Worm (Caenorhabditis elegans) whole organism, early embryonic: ENCODE measurements around the gene nhr-51.
A peak's percentile ranks its signal among the peaks of the same experiment; 100 is the strongest.

Experiments used
- B0310.2 ChIP-seq: sonication (generic microtip); optimal IDR thresholded peaks from 2 replicates; lab custom pipeline; 2016; ENCODE audit warnings: mild to moderate bottlenecking, missing genetic modification characterization, missing compliant biosample characterization
- F13C5.2 ChIP-seq: sonication (generic microtip); optimal IDR thresholded peaks from 2 replicates; lab custom pipeline; 2017; ENCODE audit warnings: mild to moderate bottlenecking, missing genetic modification characterization, inconsistent platforms, missing compliant biosample characterization
- aly-1 ChIP-seq: sonication (generic microtip); optimal IDR thresholded peaks from 2 replicates; lab custom pipeline; 2016; ENCODE audit warnings: missing genetic modification characterization, missing compliant biosample characterization
- ama-1 ChIP-seq: fragments of 150-350 bp; optimal IDR thresholded peaks from 2 replicates; lab custom pipeline; 2014
- ceh-13 ChIP-seq: fragments of 200-800 bp; sonication (Bioruptor generic); optimal IDR thresholded peaks from 2 replicates; lab custom pipeline; 2018; ENCODE audit warnings: mild to moderate bottlenecking, missing genetic modification characterization, missing compliant biosample characterization
- ceh-36 ChIP-seq: sonication (generic microtip); optimal IDR thresholded peaks from 2 replicates; lab custom pipeline; 2016; ENCODE audit warnings: missing genetic modification characterization, inconsistent platforms, missing compliant biosample characterization
- ets-7 ChIP-seq: sonication (generic microtip); optimal IDR thresholded peaks from 2 replicates; lab custom pipeline; 2016; ENCODE audit warnings: missing genotype, missing genetic modification characterization, missing compliant biosample characterization
- flt-1 ChIP-seq: fragments of 200-800 bp; sonication (Bioruptor generic); IDR thresholded peaks from 2 replicates; pipeline ENCODE4 v1.3.6; 2022; ENCODE audit warnings: missing genetic modification characterization, missing compliant biosample characterization
- hmbx-1 ChIP-seq: sonication (generic microtip); optimal IDR thresholded peaks from 2 replicates; lab custom pipeline; 2016; ENCODE audit warnings: mild to moderate bottlenecking, missing genetic modification characterization, missing compliant biosample characterization
- hmg-4 ChIP-seq: fragments of 200-800 bp; sonication (Bioruptor generic); optimal IDR thresholded peaks from 2 replicates; lab custom pipeline; 2018; ENCODE audit warnings: mild to moderate bottlenecking, missing genetic modification characterization, missing compliant biosample characterization
- hnd-1 ChIP-seq: sonication (generic microtip); optimal IDR thresholded peaks from 2 replicates; lab custom pipeline; 2016; ENCODE audit warnings: missing genetic modification characterization, missing compliant biosample characterization
- pes-1 ChIP-seq: fragments of 200-800 bp; sonication (Bioruptor generic); IDR thresholded peaks from 2 replicates; pipeline ENCODE4 v1.3.6; 2022; ENCODE audit warnings: missing genetic modification reagents, missing genetic modification characterization, missing compliant biosample characterization
- scrt-1 ChIP-seq: fragments of 200-800 bp; sonication (Bioruptor generic); IDR thresholded peaks from 2 replicates; pipeline ENCODE4 v1.3.6; 2022; ENCODE audit warnings: missing genetic modification characterization, missing compliant biosample characterization
- sea-1 ChIP-seq: fragments of 200-800 bp; sonication (Bioruptor generic); conservative IDR thresholded peaks from 2 replicates; pipeline ENCODE4 v1.3.6; 2022; ENCODE audit warnings: missing genetic modification characterization, missing compliant biosample characterization
- tbx-11 ChIP-seq: fragments of 200-800 bp; sonication (Bioruptor generic); IDR thresholded peaks from 2 replicates; pipeline ENCODE4 v1.3.6; 2022; ENCODE audit warnings: missing genetic modification characterization, missing compliant biosample characterization
- tbx-37 ChIP-seq: fragments of 200-800 bp; sonication (Bioruptor generic); conservative IDR thresholded peaks from 2 replicates; pipeline ENCODE4 v1.3.6; 2022; ENCODE audit warnings: missing genetic modification reagents, missing genetic modification characterization, missing compliant biosample characterization
- tra-4 ChIP-seq: sonication (generic microtip); optimal IDR thresholded peaks from 2 replicates; lab custom pipeline; 2017; ENCODE audit warnings: missing genetic modification characterization, missing compliant biosample characterization

The nhr-51 gene

DNA sequence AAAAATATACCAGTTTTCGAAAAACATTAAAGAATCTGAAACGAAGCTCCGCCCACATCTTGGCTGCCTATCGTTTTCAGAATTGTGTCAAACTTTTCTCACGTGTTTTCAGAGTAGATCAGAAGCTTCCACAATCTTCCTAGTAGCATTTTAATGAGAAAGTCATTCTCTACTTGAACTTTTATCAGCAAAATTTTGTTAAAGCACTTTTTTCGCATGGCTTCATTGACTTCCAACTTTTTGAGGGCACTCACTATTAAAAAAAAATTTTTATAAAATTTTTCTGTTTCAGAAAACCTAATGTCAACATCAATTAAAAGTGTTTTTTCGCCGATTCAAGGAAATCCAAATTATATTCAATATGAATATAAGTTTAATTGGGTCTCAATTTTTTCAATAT is 23.6 kb upstream of the nhr-51 start, which contains the start of gene sru-42:
Gene sru-42 (plus strand): TSS at position 301 of the 400 bp plus-strand sequence.
- no peak for TF ChIP-seq hmg-4 (GFP tag; lab: Kevin White, UChicago)
- no peak for TF ChIP-seq flt-1 (GFP tag; lab: Robert Waterston, UW)
- no peak for TF ChIP-seq tbx-11 (GFP tag; lab: Robert Waterston, UW)
- no peak for TF ChIP-seq ceh-13 (GFP tag; lab: Kevin White, UChicago)
- TF ChIP-seq B0310.2 (tag; lab: Kevin White, UChicago), result no peak
- TF ChIP-seq hnd-1 (tag; lab: Kevin White, UChicago), result no peak
- no peak for TF ChIP-seq hmbx-1
- TF ChIP-seq scrt-1, result no peak

- TF ChIP-seq flt-1 (GFP tag; lab: Robert Waterston, UW), result no peak
Measured at ce11 chrV:15652147-15652546, 21.7 kb upstream of the nhr-51 start.

DNA sequence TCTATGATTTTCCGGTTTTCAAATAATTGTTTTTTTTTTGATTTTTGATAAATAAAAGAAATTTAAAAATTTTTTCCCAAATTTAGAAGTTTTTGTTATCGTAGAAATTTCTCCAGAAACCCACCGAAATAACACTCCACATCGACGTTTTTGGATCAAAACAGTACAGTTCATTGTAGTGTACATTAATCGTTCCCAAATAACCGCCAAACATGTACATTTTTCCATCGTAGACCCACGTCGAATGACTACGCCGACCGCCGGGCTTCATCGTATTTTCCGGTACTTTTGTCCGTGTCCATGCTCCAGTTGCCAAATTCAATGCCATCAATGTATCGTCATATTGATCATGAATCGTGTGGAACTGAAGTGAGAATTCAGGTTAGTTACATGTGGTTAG is 19.7 kb upstream of the nhr-51 start, which contains the start of gene F53E4.2:
Gene F53E4.2 (plus strand): TSS at position 301 of the 400 bp plus-strand sequence.
- TF ChIP-seq ceh-13 (GFP tag; lab: Kevin White, UChicago) (no peak), ceh-36 (no peak), tbx-37 (GFP tag; lab: Robert Waterston, UW) (no peak), hmbx-1 (no peak), scrt-1 (no peak), sea-1 (GFP tag; lab: Robert Waterston, UW) (no peak), F13C5.2 (no peak), pes-1 (no peak), hmg-4 (GFP tag; lab: Kevin White, UChicago) (no peak), tra-4 (tag; lab: Kevin White, UChicago) (no peak)

DNA sequence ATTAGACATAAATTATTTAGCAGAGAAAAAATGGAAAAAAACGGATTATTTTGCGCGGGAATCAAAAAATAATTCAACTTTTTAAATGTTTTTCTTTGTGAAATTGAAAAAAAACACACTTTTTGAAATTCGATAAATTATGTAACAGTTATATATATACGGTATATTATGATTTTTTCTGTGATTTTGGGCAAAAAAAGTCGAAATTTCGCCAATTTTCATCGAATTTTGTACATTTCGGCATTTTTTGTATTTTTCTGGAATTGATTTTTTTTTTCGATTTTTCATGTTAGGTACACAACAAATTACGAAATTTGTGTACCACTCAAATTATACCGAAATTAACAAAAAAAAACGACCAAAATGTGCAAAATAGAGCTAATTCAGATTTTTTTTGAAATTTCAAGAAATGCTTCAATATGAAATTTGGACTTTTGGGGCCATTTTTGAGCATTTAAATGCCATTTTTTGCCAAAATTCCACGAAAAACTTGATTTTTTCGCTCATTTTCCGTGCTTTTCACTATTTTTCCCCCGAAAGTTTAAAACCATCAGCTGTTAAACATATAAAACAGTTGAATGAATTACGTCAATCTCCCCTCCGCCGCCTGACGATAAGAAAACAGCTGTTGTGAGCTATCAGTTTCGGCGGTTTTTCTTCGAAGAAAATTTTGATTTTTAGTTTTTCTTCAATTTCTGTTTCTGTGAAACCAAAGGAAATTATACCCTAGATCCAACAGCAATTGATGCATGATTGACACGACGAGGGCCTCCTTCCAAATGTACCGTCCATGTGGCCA is 15.3 kb upstream of the nhr-51 start:
- TF ChIP-seq scrt-1 (no peak), ceh-36 (no peak), pes-1 (no peak), hmg-4 (GFP tag; lab: Kevin White, UChicago) (no peak), ceh-13 (GFP tag; lab: Kevin White, UChicago) (no peak), B0310.2 (tag; lab: Kevin White, UChicago) (no peak), hnd-1 (tag; lab: Kevin White, UChicago) (no peak), flt-1 (GFP tag; lab: Robert Waterston, UW) (no peak)

- no peak for TF ChIP-seq B0310.2 (tag; lab: Kevin White, UChicago)
- no peak for TF ChIP-seq ets-7 (tag; lab: Kevin White, UChicago)
- TF ChIP-seq aly-1 (tag; lab: Kevin White, UChicago), result no peak
Measured at ce11 chrV:15661003-15661402, 12.8 kb upstream of the nhr-51 start.

ce11 chrV:15661580-15661979 is 12.2 kb upstream of the nhr-51 start:
- TF ChIP-seq tra-4 (tag; lab: Kevin White, UChicago) (no peak), flt-1 (GFP tag; lab: Robert Waterston, UW) (no peak), ama-1 (lab: Kevin White, UChicago) (no peak), ceh-13 (GFP tag; lab: Kevin White, UChicago) (no peak), F13C5.2 (no peak), hmg-4 (GFP tag; lab: Kevin White, UChicago) (no peak), tbx-11 (GFP tag; lab: Robert Waterston, UW) (no peak), ceh-36 (no peak), tbx-37 (GFP tag; lab: Robert Waterston, UW) (no peak), aly-1 (tag; lab: Kevin White, UChicago) (no peak), sea-1 (GFP tag; lab: Robert Waterston, UW) (no peak), hnd-1 (tag; lab: Kevin White, UChicago) (no peak), hmbx-1 (no peak), scrt-1 (no peak), pes-1 (no peak), B0310.2 (tag; lab: Kevin White, UChicago) (no peak)

DNA sequence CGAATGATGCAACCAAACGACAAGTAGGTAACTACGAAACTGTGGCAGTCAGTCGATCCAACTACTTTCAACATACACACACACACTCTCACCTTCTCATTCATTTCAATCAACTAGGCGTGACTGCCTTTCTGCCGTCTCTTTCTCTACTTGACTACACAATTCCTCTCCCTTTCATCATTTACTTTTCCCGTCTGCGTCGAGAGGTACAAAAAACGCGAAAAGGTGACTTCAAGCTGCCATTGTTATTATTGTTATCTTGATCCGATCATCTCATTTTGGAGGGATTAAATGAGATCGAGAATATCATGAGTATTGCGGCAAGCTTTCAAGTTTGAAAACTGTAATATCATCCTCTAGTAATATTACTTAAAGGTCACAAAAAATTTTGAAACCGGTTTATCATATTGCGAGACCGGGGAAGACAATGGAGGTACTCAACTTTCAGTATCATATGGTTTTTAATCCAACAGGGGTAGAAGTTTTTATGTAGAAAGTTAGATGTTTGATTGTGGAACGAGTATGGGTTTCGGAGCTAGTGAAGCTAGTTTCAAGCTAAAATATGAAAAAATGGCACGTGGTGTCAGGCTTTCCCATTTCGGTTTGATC is 9.7 kb upstream of the nhr-51 start:
- TF ChIP-seq pes-1 (no peak), hmbx-1 (no peak), ceh-36 (peak; percentile 3)

DNA sequence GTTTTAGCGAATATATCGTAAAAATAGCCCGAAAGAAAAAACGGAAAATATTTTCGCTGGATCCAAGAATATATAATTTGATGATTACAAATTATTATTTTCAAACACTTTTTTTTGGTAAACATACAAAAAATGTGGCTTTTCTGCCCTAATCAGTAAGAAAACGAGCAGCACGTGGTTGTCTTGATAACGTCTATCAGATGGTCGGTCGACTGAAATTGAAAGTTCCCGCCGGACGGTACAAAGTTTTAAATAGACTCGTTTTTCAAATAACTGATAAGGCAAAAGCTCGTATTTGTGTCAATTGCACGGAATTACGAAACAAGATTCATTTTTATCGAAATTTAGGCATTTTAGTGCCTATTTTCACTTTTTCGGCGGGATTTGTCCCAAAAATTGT is 7.1 kb upstream of the nhr-51 start:
- no peak for TF ChIP-seq scrt-1
- TF ChIP-seq F13C5.2, result no peak
- no peak for TF ChIP-seq hmg-4 (GFP tag; lab: Kevin White, UChicago)
- no peak for TF ChIP-seq ets-7 (tag; lab: Kevin White, UChicago)
- TF ChIP-seq hnd-1 (tag; lab: Kevin White, UChicago), result no peak
- TF ChIP-seq tbx-37 (GFP tag; lab: Robert Waterston, UW), result no peak
- no peak for TF ChIP-seq tra-4 (tag; lab: Kevin White, UChicago)
- no peak for TF ChIP-seq hmbx-1
- no peak for TF ChIP-seq tbx-11 (GFP tag; lab: Robert Waterston, UW)
- no peak for TF ChIP-seq sea-1 (GFP tag; lab: Robert Waterston, UW)
- no peak for TF ChIP-seq pes-1
- TF ChIP-seq ceh-36, result no peak
- no peak for TF ChIP-seq flt-1 (GFP tag; lab: Robert Waterston, UW)
- TF ChIP-seq aly-1 (tag; lab: Kevin White, UChicago), result no peak
- no peak for TF ChIP-seq ceh-13 (GFP tag; lab: Kevin White, UChicago)
- TF ChIP-seq B0310.2 (tag; lab: Kevin White, UChicago), result no peak
